Worm (Caenorhabditis elegans) whole organism, L3 larva: ENCODE results near the gene mltn-11.

Experiments used
- R02D3.7 ChIP-seq: fragments of 150-350 bp; optimal IDR thresholded peaks from 2 replicates; lab custom pipeline; 2014; ENCODE audit warnings: missing biosample characterization, missing genetic modification characterization
- ama-1 ChIP-seq: fragments of 150-350 bp; optimal IDR thresholded peaks from 2 replicates; lab custom pipeline; 2018
- ceh-16 ChIP-seq: sonication (generic microtip); optimal IDR thresholded peaks from 2 replicates; lab custom pipeline; 2017; ENCODE audit warnings: missing biosample characterization, missing genetic modification characterization
- ceh-82 ChIP-seq: fragments of 150-350 bp; optimal IDR thresholded peaks from 2 replicates; lab custom pipeline; 2014; ENCODE audit warnings: missing biosample characterization, missing genetic modification characterization
- ceh-9 ChIP-seq: sonication (generic microtip); optimal IDR thresholded peaks from 2 replicates; lab custom pipeline; 2018; ENCODE audit warnings: missing biosample characterization, missing genetic modification characterization
- daf-12 ChIP-seq: fragments of 150-350 bp; optimal IDR thresholded peaks from 2 replicates; lab custom pipeline; 2014; ENCODE audit warnings: missing biosample characterization, missing genetic modification reagents, missing genetic modification characterization
- egl-27 ChIP-seq: sonication (generic microtip); optimal IDR thresholded peaks from 4 replicates; lab custom pipeline; 2017; ENCODE audit warnings: missing biosample characterization, missing genetic modification reagents, missing genetic modification characterization
- egl-5 ChIP-seq: fragments of 150-350 bp; optimal IDR thresholded peaks from 2 replicates; lab custom pipeline; 2017; ENCODE audit warnings: missing biosample characterization, missing genetic modification reagents, missing genetic modification characterization, inconsistent platforms
- elt-2 ChIP-seq: sonication (generic microtip); optimal IDR thresholded peaks from 2 replicates; lab custom pipeline; 2016; ENCODE audit warnings: missing genetic modification reagents, mild to moderate bottlenecking, missing genetic modification characterization, missing compliant biosample characterization
- elt-3 ChIP-seq, 3 experiments: fragments of 150-350 bp in 1 of 3; sonication (generic microtip) in 2 of 3; optimal IDR thresholded peaks; 2 replicates in 2 of 3; 4 replicates in 1 of 3; lab custom pipeline; 2014 to 2017; ENCODE audit warnings: missing biosample characterization in 3 of 3, missing genetic modification characterization in 3 of 3
- eor-1 ChIP-seq, 2 experiments: fragments of 150-350 bp; optimal IDR thresholded peaks; 2 replicates each; lab custom pipeline; 2014 to 2018; ENCODE audit warnings: missing biosample characterization in 2 of 2, missing genetic modification characterization in 2 of 2
- fkh-10 ChIP-seq: sonication (generic microtip); optimal IDR thresholded peaks from 2 replicates; lab custom pipeline; 2017; ENCODE audit warnings: missing biosample characterization, missing genetic modification reagents, missing genetic modification characterization
- fos-1 ChIP-seq: fragments of 150-350 bp; optimal IDR thresholded peaks from 2 replicates; lab custom pipeline; 2014; ENCODE audit warnings: missing biosample characterization, missing genetic modification characterization
- hmg-11 ChIP-seq: sonication (generic microtip); optimal IDR thresholded peaks from 2 replicates; lab custom pipeline; 2016; ENCODE audit warnings: missing genetic modification characterization, missing compliant biosample characterization
- jun-1 ChIP-seq: fragments of 150-350 bp; optimal IDR thresholded peaks from 2 replicates; lab custom pipeline; 2014; ENCODE audit warnings: missing biosample characterization, missing genetic modification reagents, missing genetic modification characterization
- lin-39 ChIP-seq: fragments of 150-350 bp; optimal IDR thresholded peaks from 2 replicates; lab custom pipeline; 2018; ENCODE audit warnings: missing biosample characterization, missing genetic modification reagents, missing genetic modification characterization
- lsy-12 ChIP-seq: sonication (generic microtip); optimal IDR thresholded peaks from 2 replicates; lab custom pipeline; 2016; ENCODE audit warnings: mild to moderate bottlenecking, missing genetic modification characterization, missing compliant biosample characterization
- mdl-1 ChIP-seq: fragments of 150-350 bp; optimal IDR thresholded peaks from 2 replicates; lab custom pipeline; 2014; ENCODE audit warnings: missing biosample characterization, missing genetic modification characterization
- mml-1 ChIP-seq: fragments of 150-350 bp; sonication (generic microtip); optimal IDR thresholded peaks from 3 replicates; lab custom pipeline; 2014; ENCODE audit warnings: missing biosample characterization, missing genetic modification characterization
- nfya-1 ChIP-seq: sonication (generic microtip); optimal IDR thresholded peaks from 2 replicates; lab custom pipeline; 2017; ENCODE audit warnings: missing genetic modification characterization, mild to moderate bottlenecking, missing compliant biosample characterization, antibody characterized with exemption, moderate library complexity; ENCODE audit not compliant: insufficient read depth
- nhr-11 ChIP-seq: fragments of 150-350 bp; optimal IDR thresholded peaks from 2 replicates; lab custom pipeline; 2014; ENCODE audit warnings: missing biosample characterization, missing genetic modification characterization
- nhr-23 ChIP-seq: fragments of 150-350 bp; optimal IDR thresholded peaks from 2 replicates; lab custom pipeline; 2014; ENCODE audit warnings: missing biosample characterization, missing genetic modification reagents, missing genetic modification characterization
- nhr-237 ChIP-seq: fragments of 150-350 bp; optimal IDR thresholded peaks from 2 replicates; lab custom pipeline; 2014; ENCODE audit warnings: missing biosample characterization, missing genetic modification characterization
- nhr-25 ChIP-seq: sonication (generic microtip); optimal IDR thresholded peaks from 2 replicates; lab custom pipeline; 2017; ENCODE audit warnings: missing biosample characterization, missing genetic modification characterization
- nhr-43 ChIP-seq: sonication (generic microtip); optimal IDR thresholded peaks from 2 replicates; lab custom pipeline; 2016; ENCODE audit warnings: mild to moderate bottlenecking, missing genetic modification characterization, missing compliant biosample characterization; ENCODE audit not compliant: poor library complexity, severe bottlenecking
- nhr-67 ChIP-seq: fragments of 150-350 bp; optimal IDR thresholded peaks from 2 replicates; lab custom pipeline; 2014; ENCODE audit warnings: missing biosample characterization, missing genetic modification characterization
- nhr-76 ChIP-seq: fragments of 150-350 bp; sonication (generic microtip); optimal IDR thresholded peaks from 5 replicates; lab custom pipeline; 2014; ENCODE audit warnings: missing biosample characterization, missing genetic modification characterization
- nhr-77 ChIP-seq: fragments of 150-350 bp; optimal IDR thresholded peaks from 2 replicates; lab custom pipeline; 2014; ENCODE audit warnings: missing biosample characterization, missing genetic modification characterization
- pha-4 ChIP-seq: fragments of 150-350 bp; optimal IDR thresholded peaks from 2 replicates; lab custom pipeline; 2014; ENCODE audit warnings: missing biosample characterization, missing genetic modification reagents, missing genetic modification characterization
- pqm-1 ChIP-seq: fragments of 150-350 bp; optimal IDR thresholded peaks from 2 replicates; lab custom pipeline; 2017; ENCODE audit warnings: missing biosample characterization, missing genetic modification characterization, inconsistent platforms
- sea-2 ChIP-seq: fragments of 150-350 bp; sonication (generic microtip); optimal IDR thresholded peaks from 4 replicates; lab custom pipeline; 2014; ENCODE audit warnings: missing biosample characterization, missing genetic modification reagents, missing genetic modification characterization
- skn-1 ChIP-seq: fragments of 150-350 bp; optimal IDR thresholded peaks from 2 replicates; lab custom pipeline; 2014; ENCODE audit warnings: missing biosample characterization, missing genetic modification characterization
- snpc-4 ChIP-seq: fragments of 150-350 bp; optimal IDR thresholded peaks from 2 replicates; lab custom pipeline; 2014; ENCODE audit warnings: missing biosample characterization, missing genetic modification characterization
- tbx-2 ChIP-seq: sonication (generic microtip); optimal IDR thresholded peaks from 2 replicates; lab custom pipeline; 2016; ENCODE audit warnings: mild to moderate bottlenecking, missing genetic modification characterization, missing compliant biosample characterization
- unc-62 ChIP-seq: fragments of 150-350 bp; sonication (generic microtip); optimal IDR thresholded peaks from 4 replicates; lab custom pipeline; 2014; ENCODE audit warnings: missing biosample characterization, missing genetic modification reagents, missing genetic modification characterization
- zag-1 ChIP-seq: fragments of 150-350 bp; optimal IDR thresholded peaks from 2 replicates; lab custom pipeline; 2014; ENCODE audit warnings: missing biosample characterization, missing genetic modification characterization
- ztf-11 ChIP-seq: fragments of 150-350 bp; optimal IDR thresholded peaks from 2 replicates; lab custom pipeline; 2014; ENCODE audit warnings: missing biosample characterization, missing genetic modification characterization
- ztf-4 ChIP-seq: fragments of 150-350 bp; optimal IDR thresholded peaks from 2 replicates; lab custom pipeline; 2014; ENCODE audit warnings: missing biosample characterization, missing genetic modification characterization

mltn-11 gene

DNA sequence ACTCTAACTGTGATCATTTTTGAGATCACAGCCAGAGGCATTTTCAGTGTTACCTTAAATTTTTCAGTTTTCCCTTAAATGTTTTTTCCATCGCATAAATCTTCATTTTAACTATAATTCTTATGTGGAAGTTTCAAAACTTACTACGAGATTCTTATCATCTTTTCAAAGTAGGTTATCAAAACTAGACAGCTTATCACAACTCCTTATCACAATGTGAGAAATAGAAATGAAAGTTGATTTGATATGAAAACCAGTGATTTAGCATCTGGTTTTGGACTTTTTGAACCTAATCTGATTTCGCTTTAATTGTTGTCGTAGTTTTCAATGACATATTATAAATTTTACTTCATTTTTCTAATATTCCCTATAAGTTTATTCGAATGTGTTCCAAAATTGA is at the start of gene mltn-11:
TSS of gene mltn-11 (plus strand) at position 276 of the 400 bp plus-strand sequence.
- TF ChIP-seq fkh-10 (GFP tag; lab: Kevin White, UChicago) (no peak), elt-2 (tag; lab: Kevin White, UChicago) (peak; percentile 28), nhr-23 (no peak)

DNA sequence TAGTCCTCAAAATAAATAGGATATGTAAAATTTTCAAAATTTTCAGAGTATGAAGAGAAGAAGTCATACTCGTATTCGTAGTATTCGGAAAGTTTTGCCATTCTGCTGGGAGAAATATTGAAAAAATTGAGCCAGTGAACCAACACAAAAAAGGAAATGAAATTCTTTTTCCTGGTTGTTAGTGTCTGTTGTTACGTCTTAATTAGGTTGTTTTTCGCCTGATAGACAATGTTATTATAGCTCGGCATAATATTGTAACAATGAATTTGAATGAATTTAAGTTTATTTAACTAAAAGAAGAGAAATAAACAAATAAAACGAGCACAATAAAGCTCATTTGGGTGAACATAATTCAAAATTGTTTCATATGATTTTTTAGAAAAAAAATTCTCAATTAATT is 47.6 kb upstream of the mltn-11 start, which contains the start of gene srw-73:
TSS of gene srw-73 (minus strand) at position 101 of the 400 bp plus-strand sequence.
- TF ChIP-seq mml-1 (tag; lab: Kevin White, UChicago) = no peak
- no peak for TF ChIP-seq nhr-23
- TF ChIP-seq tbx-2 (tag; lab: Kevin White, UChicago) = no peak
- no peak for TF ChIP-seq nfya-1
- TF ChIP-seq nhr-67 (tag; lab: Kevin White, UChicago) = no peak
- TF ChIP-seq skn-1 (tag; lab: Kevin White, UChicago) = no peak
- no peak for TF ChIP-seq pqm-1 (tag; lab: Kevin White, UChicago)
- TF ChIP-seq nhr-76 (tag; lab: Kevin White, UChicago) = no peak
- TF ChIP-seq sea-2 (GFP tag; lab: Kevin White, UChicago) = no peak
- no peak for TF ChIP-seq ztf-11 (tag; lab: Kevin White, UChicago)
- TF ChIP-seq nhr-11 = no peak
- no peak for TF ChIP-seq nhr-25 (tag; lab: Kevin White, UChicago)
- no peak for TF ChIP-seq nhr-237
- TF ChIP-seq pha-4 (tag; lab: Kevin White, UChicago) = no peak
- no peak for TF ChIP-seq nhr-77 (tag; lab: Kevin White, UChicago)
- no peak for TF ChIP-seq eor-1 (tag; optimal IDR thresholded peaks at IDR 0.05; lab: Kevin White, UChicago)
- no peak for TF ChIP-seq fkh-10 (GFP tag; lab: Kevin White, UChicago)
- no peak for TF ChIP-seq ztf-4
- TF ChIP-seq, all 47 proteins: peak for 0

DNA sequence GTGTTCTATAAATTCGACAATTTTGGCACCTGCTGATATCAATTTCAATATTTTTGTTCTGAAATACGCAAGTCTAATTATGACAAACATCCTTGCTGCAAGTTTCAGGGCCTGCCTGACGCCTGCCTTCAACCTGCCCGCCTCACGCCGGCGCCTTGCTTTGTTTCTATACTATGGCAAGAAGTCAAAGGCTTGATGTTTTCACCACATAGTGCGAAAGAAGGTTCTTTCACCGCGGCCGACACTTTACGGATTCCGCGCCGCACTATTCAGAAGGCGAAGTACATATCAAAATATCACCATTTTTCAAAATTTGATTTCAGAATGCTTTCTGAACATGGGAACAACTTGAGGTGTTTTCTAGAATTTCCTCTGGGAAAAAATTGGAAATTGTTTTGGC is 46.5 kb upstream of the mltn-11 start:
- TF ChIP-seq elt-3 (tag; optimal IDR thresholded peaks at IDR 0.05; lab: Kevin White, UChicago) (no peak), snpc-4 (tag; lab: Kevin White, UChicago) (no peak), nhr-43 (tag; lab: Kevin White, UChicago) (no peak), jun-1 (tag; lab: Kevin White, UChicago) (no peak), mdl-1 (tag; lab: Kevin White, UChicago) (no peak), ceh-16 (tag; lab: Kevin White, UChicago) (no peak), mml-1 (tag; lab: Kevin White, UChicago) (no peak), nhr-76 (tag; lab: Kevin White, UChicago) (no peak), nfya-1 (no peak), egl-5 (tag; lab: Kevin White, UChicago) (no peak), daf-12 (no peak), zag-1 (tag; lab: Kevin White, UChicago) (no peak), ztf-4 (no peak), ceh-82 (tag; lab: Kevin White, UChicago) (no peak), sea-2 (GFP tag; lab: Kevin White, UChicago) (no peak), lsy-12 (tag; lab: Kevin White, UChicago) (no peak)

DNA sequence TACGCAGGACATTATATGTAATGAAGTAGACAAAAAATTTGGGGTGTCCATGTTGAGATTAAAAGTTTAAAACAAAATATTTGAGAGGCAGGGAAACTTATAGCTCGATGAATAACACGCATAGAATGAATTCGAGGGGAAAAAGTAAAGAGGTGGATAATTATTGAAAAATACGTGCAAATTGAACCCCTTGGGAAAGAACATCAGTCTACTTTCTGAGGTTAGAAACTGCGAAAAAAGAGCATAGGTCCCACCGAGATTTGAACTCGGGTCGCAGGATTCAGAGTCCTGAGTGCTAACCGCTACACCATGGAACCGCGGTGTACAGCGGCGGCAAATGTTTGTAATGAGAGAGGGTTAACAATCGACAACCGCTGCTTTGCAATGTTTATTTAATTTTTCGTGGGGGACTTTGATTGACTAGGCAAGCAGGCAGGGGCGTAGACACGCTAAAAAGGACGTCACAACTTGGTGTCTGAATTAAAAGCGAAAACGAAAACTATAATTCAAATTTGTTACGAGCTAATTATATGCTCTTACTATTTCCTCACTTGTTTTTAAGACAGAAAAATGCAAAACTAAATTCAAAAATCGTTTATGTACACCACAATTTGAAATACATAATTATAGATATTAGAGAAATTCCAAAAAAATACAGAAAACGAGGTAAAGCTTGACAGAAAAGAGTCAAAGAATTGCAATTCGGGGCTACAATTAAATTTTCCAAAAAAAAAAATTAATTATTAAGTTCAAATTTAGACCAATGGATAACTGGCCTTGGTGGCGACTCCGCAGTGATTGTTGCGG is 43.8 kb upstream of the mltn-11 start, which contains the start of gene srh-269:
TSS of gene srh-269 (minus strand) at position 51 of the 807 bp plus-strand sequence.
- TF ChIP-seq mdl-1 (tag; lab: Kevin White, UChicago) (no peak), jun-1 (tag; lab: Kevin White, UChicago) (peak; percentile 18), nhr-76 (tag; lab: Kevin White, UChicago) (no peak), pqm-1 (tag; lab: Kevin White, UChicago) (peak; percentile 32), mml-1 (tag; lab: Kevin White, UChicago) (no peak), elt-3 (tag; optimal IDR thresholded peaks at IDR 0.05; lab: Kevin White, UChicago) (no peak), ceh-82 (tag; lab: Kevin White, UChicago) (no peak), nfya-1 (peak; percentile 46), elt-2 (tag; lab: Kevin White, UChicago) (peak; percentile 61), fkh-10 (GFP tag; lab: Kevin White, UChicago) (no peak), snpc-4 (tag; lab: Kevin White, UChicago) (peak; percentile 47), unc-62 (GFP tag; lab: Kevin White, UChicago) (no peak), skn-1 (tag; lab: Kevin White, UChicago) (no peak), ztf-4 (peak; percentile 56), daf-12 (no peak), lsy-12 (tag; lab: Kevin White, UChicago) (peak; percentile 67), nhr-77 (tag; lab: Kevin White, UChicago) (no peak), nhr-67 (tag; lab: Kevin White, UChicago) (no peak), nhr-43 (tag; lab: Kevin White, UChicago) (peak; percentile 71), ceh-9 (tag; lab: Kevin White, UChicago) (no peak), ama-1 (lab: Kevin White, UChicago) (peak; percentile 95), fos-1 (tag; lab: Kevin White, UChicago) (peak; percentile 68), R02D3.7 (no peak), hmg-11 (tag; lab: Kevin White, UChicago) (peak; percentile 85), egl-27 (tag; lab: Kevin White, UChicago) (peak; percentile 33), egl-5 (tag; lab: Kevin White, UChicago) (no peak), sea-2 (GFP tag; lab: Kevin White, UChicago) (no peak), ztf-11 (tag; lab: Kevin White, UChicago) (no peak), nhr-11 (no peak), lin-39 (tag; lab: Kevin White, UChicago) (peak; percentile 41)
- TF ChIP-seq, all 47 proteins: peak for 13
